Fruit fly (Drosophila melanogaster): Measurements from ENCODE around the gene CG42264.

CG42264 gene

dm6 chrX:5737157-5737556 is 39.3 kb downstream of the CG42264 start (continued):
- TF ChIP-seq CG32772 (GFP tag; IDR thresholded peaks at IDR 0.05) (0 out of 2 replicates have a peak, but pooled peaks have one; percentile 35), caup (GFP tag; optimal IDR thresholded peaks at IDR 0.05; ENCODE audit: severe bottlenecking) (peak; percentile 20), sens (GFP tag) (no peak), MBD-R2 (GFP tag; IDR thresholded peaks at IDR 0.05) (0 out of 2 replicates have a peak, but pooled peaks have one; percentile 35), MTF-1 (GFP tag; optimal IDR thresholded peaks at IDR 0.05; ENCODE audit: borderline replicate concordance) (no peak), sisA (GFP tag; IDR thresholded peaks at IDR 0.05) (peak; percentile 32; the same call in 1 of the 2 replicates), Gug (GFP tag; IDR thresholded peaks at IDR 0.05) (peak; percentile 42; the same call in 1 of the 4 replicates), CG10366 (GFP tag; IDR thresholded peaks at IDR 0.05) (0 out of 2 replicates have a peak, but pooled peaks have one; percentile 11), CG6272 (GFP tag; IDR thresholded peaks at IDR 0.05) (peak; percentile 38; the same call in 1 of the 2 replicates), ranshi (GFP tag; IDR thresholded peaks at IDR 0.05) (0 out of 2 replicates have a peak, but pooled peaks have one; percentile 34), Hmr (GFP tag; optimal IDR thresholded peaks at IDR 0.05) (peak; percentile 9), CG3065 (GFP tag; optimal IDR thresholded peaks at IDR 0.05) (peak; percentile 30), sob (GFP tag; IDR thresholded peaks at IDR 0.05) (0 out of 2 replicates have a peak, but pooled peaks have one; percentile 12), CG5953 (GFP tag; IDR thresholded peaks at IDR 0.05) (0 out of 2 replicates have a peak, but pooled peaks have one; percentile 4), CG12769 (tag; optimal IDR thresholded peaks at IDR 0.05) (peak; percentile 76), tin (GFP tag; optimal IDR thresholded peaks at IDR 0.05) (no peak), CHES-1-like (GFP tag; optimal IDR thresholded peaks at IDR 0.05) (no peak), CG18619 (GFP tag; optimal IDR thresholded peaks at IDR 0.05) (no peak), CG7839 (tag; optimal IDR thresholded peaks at IDR 0.05) (peak; percentile 29), Atf6 (GFP tag; IDR thresholded peaks at IDR 0.05) (0 out of 2 replicates have a peak, but pooled peaks have one; percentile 30), sug (tag; optimal IDR thresholded peaks at IDR 0.05) (no peak), CG9932 (GFP tag; IDR thresholded peaks at IDR 0.05) (peak; percentile 57), NfI (GFP tag; optimal IDR thresholded peaks at IDR 0.05) (no peak), CG12155 (GFP tag; optimal IDR thresholded peaks at IDR 0.05) (peak; percentile 12), klu (GFP tag; IDR thresholded peaks at IDR 0.05) (0 out of 2 replicates have a peak, but pooled peaks have one; percentile 42), ara (GFP tag; IDR thresholded peaks at IDR 0.05) (peak; percentile 47; the same call in 1 of the 2 replicates), Meics (GFP tag; optimal IDR thresholded peaks at IDR 0.05) (peak; percentile 31), dpn (GFP tag; optimal IDR thresholded peaks at IDR 0.05) (peak in 1 of 2 experiments; percentile 10), zfh1 (GFP tag; IDR thresholded peaks at IDR 0.05) (peak; percentile 50; the same call in 2 of the 3 replicates), CG1603 (tag; optimal IDR thresholded peaks at IDR 0.05) (peak; percentile 18), CG6175 (GFP tag; IDR thresholded peaks at IDR 0.05) (peak; percentile 41; the same call in 1 of the 3 replicates), Sox102F (GFP tag; optimal IDR thresholded peaks at IDR 0.05) (peak; percentile 39), CG14050 (GFP tag; IDR thresholded peaks at IDR 0.05) (0 out of 3 replicates have a peak, but pooled peaks have one; percentile 16), ewg (GFP tag; optimal IDR thresholded peaks at IDR 0.05) (peak; percentile 34), Hmx (GFP tag; optimal IDR thresholded peaks at IDR 0.05) (no peak), CG16779 (GFP tag; IDR thresholded peaks at IDR 0.05) (0 out of 2 replicates have a peak, but pooled peaks have one; percentile 52), Nf-YC (tag; optimal IDR thresholded peaks at IDR 0.05) (peak; percentile 23), cwo (GFP tag; optimal IDR thresholded peaks at IDR 0.05) (peak; percentile 62), CG34422 (GFP tag; IDR thresholded peaks at IDR 0.05) (peak; percentile 80; the same call in 1 of the 3 replicates), CG4424 (GFP tag; optimal IDR thresholded peaks at IDR 0.05) (peak; percentile 22), CG11085 (GFP tag; IDR thresholded peaks at IDR 0.05) (0 out of 2 replicates have a peak, but pooled peaks have one; percentile 42), Xbp1 (GFP tag; optimal IDR thresholded peaks at IDR 0.05) (peak; percentile 6), CG10209 (GFP tag; optimal IDR thresholded peaks at IDR 0.05) (peak; percentile 21), grau (tag; optimal IDR thresholded peaks at IDR 0.05) (peak; percentile 16), CG8359 (GFP tag; optimal IDR thresholded peaks at IDR 0.05; ENCODE audit: borderline replicate concordance) (no peak), Hr51 (GFP tag; optimal IDR thresholded peaks at IDR 0.05) (peak in 1 of 2 experiments; percentile 2), Med (GFP tag) (peak; percentile 81), Max (GFP tag; optimal IDR thresholded peaks at IDR 0.05) (no peak), seq (GFP tag; IDR thresholded peaks at IDR 0.05) (peak; percentile 35; the same call in 1 of the 2 replicates)
